Worm (Caenorhabditis elegans) whole organism, L2 larva: ENCODE data around the gene wdr-5.3.
A peak's percentile ranks its signal among the peaks of the same experiment; 100 is the strongest.

Experiments
- C34F6.9 ChIP-seq: fragments of 150-350 bp; optimal IDR thresholded peaks from 2 replicates; lab custom pipeline; 2014; ENCODE audit warnings: missing biosample characterization, missing genetic modification characterization
- F13H6.1 ChIP-seq: sonication (generic microtip); optimal IDR thresholded peaks from 2 replicates; lab custom pipeline; 2016; ENCODE audit warnings: missing genetic modification characterization, missing compliant biosample characterization
- R02D3.7 ChIP-seq: fragments of 150-350 bp; optimal IDR thresholded peaks from 2 replicates; lab custom pipeline; 2014; ENCODE audit warnings: missing biosample characterization, missing genetic modification characterization
- ZK546.5 ChIP-seq: sonication (generic microtip); optimal IDR thresholded peaks from 2 replicates; lab custom pipeline; 2017; ENCODE audit warnings: missing biosample characterization, missing genetic modification characterization
- alr-1 ChIP-seq: fragments of 150-350 bp; optimal IDR thresholded peaks from 2 replicates; lab custom pipeline; 2014; ENCODE audit warnings: missing biosample characterization, missing genetic modification characterization
- aly-2 ChIP-seq: fragments of 150-350 bp; optimal IDR thresholded peaks from 2 replicates; lab custom pipeline; 2014; ENCODE audit warnings: missing biosample characterization, missing genetic modification characterization
- blmp-1 ChIP-seq: sonication (generic microtip); optimal IDR thresholded peaks from 2 replicates; lab custom pipeline; 2017; ENCODE audit warnings: missing genetic modification characterization, mild to moderate bottlenecking, missing compliant biosample characterization, antibody characterized with exemption, moderate library complexity; ENCODE audit not compliant: insufficient read depth
- ceh-16 ChIP-seq: fragments of 150-350 bp; optimal IDR thresholded peaks from 2 replicates; lab custom pipeline; 2014; ENCODE audit warnings: missing biosample characterization, missing genetic modification characterization
- ceh-82 ChIP-seq: fragments of 150-350 bp; optimal IDR thresholded peaks from 2 replicates; lab custom pipeline; 2014; ENCODE audit warnings: missing biosample characterization, missing genetic modification characterization
- crh-2 ChIP-seq: sonication (generic microtip); optimal IDR thresholded peaks from 2 replicates; lab custom pipeline; 2017; ENCODE audit warnings: missing biosample characterization, missing genetic modification characterization
- dmd-4 ChIP-seq: sonication (generic microtip); optimal IDR thresholded peaks from 2 replicates; lab custom pipeline; 2017; ENCODE audit warnings: missing biosample characterization, missing genetic modification characterization
- egl-27 ChIP-seq: sonication (generic microtip); optimal IDR thresholded peaks from 3 replicates; lab custom pipeline; 2017; ENCODE audit warnings: missing biosample characterization, missing genetic modification reagents, missing genetic modification characterization
- elt-1 ChIP-seq: fragments of 150-350 bp; optimal IDR thresholded peaks from 2 replicates; lab custom pipeline; 2014; ENCODE audit warnings: missing biosample characterization, missing genetic modification characterization
- elt-3 ChIP-seq: sonication (generic microtip); optimal IDR thresholded peaks from 2 replicates; lab custom pipeline; 2017; ENCODE audit warnings: missing biosample characterization, missing genetic modification characterization
- fos-1 ChIP-seq: fragments of 150-350 bp; optimal IDR thresholded peaks from 2 replicates; lab custom pipeline; 2014; ENCODE audit warnings: missing biosample characterization, missing genetic modification characterization
- gmeb-1 ChIP-seq: fragments of 150-350 bp; optimal IDR thresholded peaks from 2 replicates; lab custom pipeline; 2014; ENCODE audit warnings: missing biosample characterization, missing genetic modification characterization
- lin-11 ChIP-seq: fragments of 150-350 bp; sonication (generic microtip); optimal IDR thresholded peaks from 2 replicates; lab custom pipeline; 2014; ENCODE audit warnings: missing biosample characterization, missing genetic modification characterization, inconsistent platforms, mixed read lengths
- lin-13 ChIP-seq: fragments of 150-350 bp; optimal IDR thresholded peaks from 2 replicates; lab custom pipeline; 2014; ENCODE audit warnings: missing biosample characterization, missing genetic modification reagents, missing genetic modification characterization
- lin-39 ChIP-seq: fragments of 150-350 bp; optimal IDR thresholded peaks from 2 replicates; lab custom pipeline; 2014; ENCODE audit warnings: missing biosample characterization, missing genetic modification reagents, missing genetic modification characterization
- lsy-2 ChIP-seq, 2 experiments: fragments of 150-350 bp in 1 of 2; sonication (generic microtip) in 1 of 2; optimal IDR thresholded peaks; 2 replicates each; lab custom pipeline; 2014 to 2017; ENCODE audit warnings: missing biosample characterization in 2 of 2, missing genetic modification characterization in 2 of 2
- mab-5 ChIP-seq: fragments of 150-350 bp; optimal IDR thresholded peaks from 2 replicates; lab custom pipeline; 2014; ENCODE audit warnings: missing biosample characterization, missing genetic modification characterization
- mbf-1 ChIP-seq: sonication (generic microtip); optimal IDR thresholded peaks from 2 replicates; lab custom pipeline; 2017; ENCODE audit warnings: missing biosample characterization, missing genetic modification characterization
- mdl-1 ChIP-seq, 2 experiments: fragments of 150-350 bp in 1 of 2; sonication (generic microtip) in 1 of 2; optimal IDR thresholded peaks; 2 replicates each; lab custom pipeline; 2017; ENCODE audit warnings: missing biosample characterization in 2 of 2, missing genetic modification characterization in 2 of 2
- nhr-10 ChIP-seq: sonication (generic microtip); optimal IDR thresholded peaks from 2 replicates; lab custom pipeline; 2017; ENCODE audit warnings: missing biosample characterization, missing genetic modification characterization
- nhr-12 ChIP-seq: fragments of 150-350 bp; optimal IDR thresholded peaks from 2 replicates; lab custom pipeline; 2014; ENCODE audit warnings: missing biosample characterization, missing genetic modification characterization
- nhr-129 ChIP-seq: fragments of 150-350 bp; optimal IDR thresholded peaks from 2 replicates; lab custom pipeline; 2014; ENCODE audit warnings: missing biosample characterization, missing genetic modification characterization
- nhr-21 ChIP-seq: fragments of 150-350 bp; optimal IDR thresholded peaks from 2 replicates; lab custom pipeline; 2014; ENCODE audit warnings: missing biosample characterization, missing genetic modification characterization
- nhr-23 ChIP-seq: fragments of 150-350 bp; optimal IDR thresholded peaks from 2 replicates; lab custom pipeline; 2014; ENCODE audit warnings: missing biosample characterization, missing genetic modification reagents, missing genetic modification characterization
- nhr-237 ChIP-seq: fragments of 150-350 bp; optimal IDR thresholded peaks from 2 replicates; lab custom pipeline; 2014; ENCODE audit warnings: missing biosample characterization, missing genetic modification characterization
- nhr-25 ChIP-seq: fragments of 150-350 bp; sonication (generic microtip); optimal IDR thresholded peaks from 3 replicates; lab custom pipeline; 2014; ENCODE audit warnings: missing biosample characterization, missing genetic modification characterization
- nhr-6 ChIP-seq: fragments of 150-350 bp; optimal IDR thresholded peaks from 2 replicates; lab custom pipeline; 2014; ENCODE audit warnings: missing biosample characterization, missing genetic modification characterization
- nhr-77 ChIP-seq: fragments of 150-350 bp; optimal IDR thresholded peaks from 2 replicates; lab custom pipeline; 2014; ENCODE audit warnings: missing biosample characterization, missing genetic modification characterization
- sem-4 ChIP-seq: fragments of 150-350 bp; optimal IDR thresholded peaks from 2 replicates; lab custom pipeline; 2014; ENCODE audit warnings: missing biosample characterization, missing genetic modification reagents, missing genetic modification characterization
- skn-1 ChIP-seq: sonication (generic microtip); optimal IDR thresholded peaks from 2 replicates; lab custom pipeline; 2017; ENCODE audit warnings: missing biosample characterization, missing genetic modification characterization
- sma-3 ChIP-seq: sonication (generic microtip); optimal IDR thresholded peaks from 2 replicates; lab custom pipeline; 2016; ENCODE audit warnings: missing genetic modification reagents, missing genetic modification characterization, missing compliant biosample characterization
- sma-9 ChIP-seq, 2 experiments: fragments of 150-350 bp in 1 of 2; sonication (generic microtip) in 1 of 2; optimal IDR thresholded peaks; 2 replicates each; lab custom pipeline; 2014 to 2016; ENCODE audit warnings: missing genetic modification characterization in 2 of 2, mild to moderate bottlenecking in 1 of 2, missing biosample characterization in 1 of 2, missing compliant biosample characterization in 1 of 2, missing genetic modification reagents in 1 of 2, moderate library complexity in 1 of 2
- snpc-4 ChIP-seq: fragments of 150-350 bp; optimal IDR thresholded peaks from 2 replicates; lab custom pipeline; 2014; ENCODE audit warnings: missing biosample characterization, missing genetic modification characterization
- unc-39 ChIP-seq: fragments of 150-350 bp; optimal IDR thresholded peaks from 2 replicates; lab custom pipeline; 2014; ENCODE audit warnings: missing biosample characterization, missing genetic modification characterization
- unc-55 ChIP-seq: fragments of 150-350 bp; sonication (generic microtip); optimal IDR thresholded peaks from 3 replicates; lab custom pipeline; 2014; ENCODE audit warnings: missing biosample characterization, missing genetic modification reagents, missing genetic modification characterization
- unc-62 ChIP-seq: fragments of 150-350 bp; optimal IDR thresholded peaks from 2 replicates; lab custom pipeline; 2014; ENCODE audit warnings: missing biosample characterization, missing genetic modification reagents, missing genetic modification characterization
- zag-1 ChIP-seq: fragments of 150-350 bp; optimal IDR thresholded peaks from 2 replicates; lab custom pipeline; 2014; ENCODE audit warnings: missing biosample characterization, missing genetic modification characterization
- ztf-1 ChIP-seq: fragments of 200-800 bp; sonication (Bioruptor generic); conservative IDR thresholded peaks from 2 replicates; pipeline ENCODE4 v1.3.6; 2022; ENCODE audit warnings: missing genetic modification characterization, missing compliant biosample characterization
- ztf-11 ChIP-seq: sonication (generic microtip); optimal IDR thresholded peaks from 2 replicates; lab custom pipeline; 2017; ENCODE audit warnings: missing biosample characterization, missing genetic modification characterization
- ztf-4 ChIP-seq: fragments of 150-350 bp; optimal IDR thresholded peaks from 2 replicates; lab custom pipeline; 2014; ENCODE audit warnings: missing biosample characterization, missing genetic modification characterization

Gene wdr-5.3

ce11 chrV:10726691-10727090, 10.2 kb upstream of the wdr-5.3 start:
- TF ChIP-seq mdl-1 (tag; optimal IDR thresholded peaks at IDR 0.05; lab: Kevin White, UChicago) (peak in 1 of 2 experiments; percentile 27), ceh-16 (tag; lab: Kevin White, UChicago) (no peak), egl-27 (peak; percentile 8), ztf-1 (GFP tag; lab: Robert Waterston, UW) (no peak), F13H6.1 (tag; lab: Kevin White, UChicago) (peak; percentile 67), nhr-25 (tag; lab: Kevin White, UChicago) (no peak), sma-9 (GFP tag; optimal IDR thresholded peaks at IDR 0.05; lab: Kevin White, UChicago) (peak; percentile 73), sma-9 (tag; optimal IDR thresholded peaks at IDR 0.05; lab: Kevin White, UChicago) (no peak), crh-2 (tag; lab: Kevin White, UChicago) (peak; percentile 52), fos-1 (peak; percentile 76), sma-3 (GFP tag; lab: Kevin White, UChicago) (peak; percentile 32), alr-1 (no peak), nhr-129 (tag; lab: Kevin White, UChicago) (peak; percentile 28), gmeb-1 (peak; percentile 33), unc-62 (GFP tag; lab: Kevin White, UChicago) (no peak), lin-11 (tag; lab: Kevin White, UChicago) (no peak), mbf-1 (tag; lab: Kevin White, UChicago) (no peak)

- TF ChIP-seq nhr-6 (peak; percentile 15), lsy-2 (tag; optimal IDR thresholded peaks at IDR 0.05; lab: Kevin White, UChicago) (peak in 1 of 2 experiments; percentile 66), F13H6.1 (tag; lab: Kevin White, UChicago) (peak; percentile 87), sma-9 (GFP tag; optimal IDR thresholded peaks at IDR 0.05; lab: Kevin White, UChicago) (peak; percentile 94), sma-9 (tag; optimal IDR thresholded peaks at IDR 0.05; lab: Kevin White, UChicago) (peak; percentile 65), nhr-129 (tag; lab: Kevin White, UChicago) (peak; percentile 65), C34F6.9 (peak; percentile 27), snpc-4 (tag; lab: Kevin White, UChicago) (no peak), nhr-21 (tag; lab: Kevin White, UChicago) (peak; percentile 44), unc-62 (GFP tag; lab: Kevin White, UChicago) (peak; percentile 70), unc-55 (GFP tag; lab: Kevin White, UChicago) (no peak), egl-27 (peak; percentile 73), sem-4 (tag; lab: Kevin White, UChicago) (peak; percentile 79), aly-2 (tag; lab: Kevin White, UChicago) (no peak), fos-1 (peak; percentile 1), mab-5 (peak; percentile 83)
These were observed 9.3 kb upstream of the wdr-5.3 start for ce11 chrV:10727651-10728050.

- TF ChIP-seq nhr-12 (tag; lab: Kevin White, UChicago) (no peak), sma-9 (GFP tag; optimal IDR thresholded peaks at IDR 0.05; lab: Kevin White, UChicago) (peak; percentile 93), sma-9 (tag; optimal IDR thresholded peaks at IDR 0.05; lab: Kevin White, UChicago) (no peak), ZK546.5 (tag; lab: Kevin White, UChicago) (no peak), unc-55 (GFP tag; lab: Kevin White, UChicago) (no peak), F13H6.1 (tag; lab: Kevin White, UChicago) (peak; percentile 60), elt-1 (tag; lab: Kevin White, UChicago) (no peak), C34F6.9 (no peak), sem-4 (tag; lab: Kevin White, UChicago) (no peak), nhr-237 (no peak), crh-2 (tag; lab: Kevin White, UChicago) (peak; percentile 61), ceh-82 (no peak), lsy-2 (tag; optimal IDR thresholded peaks at IDR 0.05; lab: Kevin White, UChicago) (peak in 1 of 2 experiments; percentile 17), skn-1 (tag; lab: Kevin White, UChicago) (no peak), zag-1 (no peak), sma-3 (GFP tag; lab: Kevin White, UChicago) (peak; percentile 72), nhr-10 (tag; lab: Kevin White, UChicago) (no peak), nhr-23 (tag; lab: Kevin White, UChicago) (no peak), egl-27 (peak; percentile 74), ztf-11 (no peak), nhr-6 (no peak), mdl-1 (tag; optimal IDR thresholded peaks at IDR 0.05; lab: Kevin White, UChicago) (peak in 1 of 2 experiments; percentile 56), nhr-129 (tag; lab: Kevin White, UChicago) (peak; percentile 71), aly-2 (tag; lab: Kevin White, UChicago) (no peak), nhr-77 (tag; lab: Kevin White, UChicago) (no peak), lin-11 (tag; lab: Kevin White, UChicago) (no peak), snpc-4 (tag; lab: Kevin White, UChicago) (no peak), nhr-25 (tag; lab: Kevin White, UChicago) (peak; percentile 75), elt-3 (tag; lab: Kevin White, UChicago) (no peak), unc-39 (no peak), ztf-4 (tag; lab: Kevin White, UChicago) (no peak), mbf-1 (tag; lab: Kevin White, UChicago) (no peak), nhr-21 (tag; lab: Kevin White, UChicago) (peak; percentile 25), lin-13 (GFP tag; lab: Kevin White, UChicago) (no peak), alr-1 (no peak), blmp-1 (tag; lab: Kevin White, UChicago) (peak; percentile 46), ceh-16 (tag; lab: Kevin White, UChicago) (no peak), fos-1 (peak; percentile 23), ztf-1 (GFP tag; lab: Robert Waterston, UW) (no peak), lin-39 (tag; lab: Kevin White, UChicago) (no peak), R02D3.7 (tag; lab: Kevin White, UChicago) (no peak), dmd-4 (no peak), unc-62 (GFP tag; lab: Kevin White, UChicago) (no peak), gmeb-1 (peak; percentile 34)
These were observed 7.4 kb upstream of the wdr-5.3 start for ce11 chrV:10729456-10729904.
